Fruit fly (Drosophila melanogaster): ENCODE measurements around the gene CG3402.

The CG3402 gene

DNA sequence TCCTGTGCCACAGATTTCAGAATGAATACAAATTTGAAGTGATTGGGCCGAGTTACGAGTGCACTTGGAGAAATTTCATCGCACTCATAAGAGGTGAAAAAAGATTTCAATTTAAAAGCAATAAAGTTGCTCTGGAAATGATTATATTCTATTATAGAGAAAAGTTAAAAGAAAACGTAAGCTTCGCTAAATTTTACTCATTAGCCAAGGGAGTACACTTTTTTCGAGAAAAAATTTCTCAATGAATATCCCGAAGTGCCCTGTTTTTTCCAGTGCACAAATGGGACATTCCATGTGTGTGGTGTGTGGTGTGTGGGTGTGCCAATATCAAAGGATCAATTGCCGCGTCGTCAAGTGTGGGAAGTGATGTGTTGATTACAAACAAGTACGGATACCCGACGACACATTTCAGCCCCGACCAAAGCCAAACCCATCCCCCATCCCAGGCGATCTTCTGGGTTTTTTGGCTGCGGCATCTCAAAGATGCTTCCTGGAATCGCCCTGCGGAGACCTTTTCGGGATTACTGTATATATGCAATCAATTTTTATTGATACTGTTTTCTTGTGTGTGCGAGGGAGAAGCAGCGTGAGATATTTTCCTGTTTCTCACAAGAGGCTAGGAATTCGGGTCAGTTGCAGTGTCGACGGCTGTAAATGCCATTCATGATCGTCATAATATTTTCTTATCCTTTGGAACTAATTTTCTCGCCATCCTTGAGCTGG is 38.9 kb downstream of the CG3402 start (continued):
- no peak for TF ChIP-seq schlank (tag; optimal IDR thresholded peaks at IDR 0.05)
- TF ChIP-seq gsb (GFP tag; IDR thresholded peaks at IDR 0.05) = no peak
- no peak for TF ChIP-seq run (tag; optimal IDR thresholded peaks at IDR 0.05)
- TF ChIP-seq CG5245 (GFP tag; optimal IDR thresholded peaks at IDR 0.05) = peak; percentile 38
- TF ChIP-seq CG31388 (GFP tag; optimal IDR thresholded peaks at IDR 0.05) = no peak
- no peak for TF ChIP-seq slou (GFP tag; optimal IDR thresholded peaks at IDR 0.05)
- 0 out of 2 replicates have a peak, but pooled peaks have one; percentile 27 for TF ChIP-seq CG1024 (GFP tag; IDR thresholded peaks at IDR 0.05)
- no peak for TF ChIP-seq salm (tag; optimal IDR thresholded peaks at IDR 0.05)
- TF ChIP-seq YL-1 (GFP tag; optimal IDR thresholded peaks at IDR 0.05) = no peak
- TF ChIP-seq fu2 (GFP tag; optimal IDR thresholded peaks at IDR 0.05) = no peak
- TF ChIP-seq Stat92E (GFP tag; optimal IDR thresholded peaks at IDR 0.05) = peak in 1 of 3 experiments; percentile 88
- TF ChIP-seq CG15514 (GFP tag; optimal IDR thresholded peaks at IDR 0.05) = no peak
- TF ChIP-seq tup (GFP tag; optimal IDR thresholded peaks at IDR 0.05) = peak; percentile 10
- 0 out of 2 replicates have a peak, but pooled peaks have one; percentile 7 for TF ChIP-seq crol (GFP tag; IDR thresholded peaks at IDR 0.05)
- TF ChIP-seq CG1602 (GFP tag; optimal IDR thresholded peaks at IDR 0.05) = peak; percentile 63
- TF ChIP-seq CG18476 (GFP tag; optimal IDR thresholded peaks at IDR 0.05) = no peak
- peak; percentile 31 for TF ChIP-seq Max (GFP tag; optimal IDR thresholded peaks at IDR 0.05)
- TF ChIP-seq CG31441 (GFP tag; IDR thresholded peaks at IDR 0.05) = peak; percentile 72
- peak; percentile 43; the same call in 1 of the 2 replicates for TF ChIP-seq CG4360 (GFP tag; IDR thresholded peaks at IDR 0.05)
- no peak for TF ChIP-seq BEAF-32 (GFP tag; optimal IDR thresholded peaks at IDR 0.05)
- TF ChIP-seq Elba2 (GFP tag; optimal IDR thresholded peaks at IDR 0.05) = peak; percentile 68
- peak; percentile 10 for TF ChIP-seq tap (tag; optimal IDR thresholded peaks at IDR 0.05)
- TF ChIP-seq CG10959 (GFP tag; IDR thresholded peaks at IDR 0.05) = peak; percentile 71
- no peak for TF ChIP-seq CG16813 (GFP tag; IDR thresholded peaks at IDR 0.05; ENCODE audit: partially characterized antibody)
- no peak for TF ChIP-seq CG13123 (GFP tag; optimal IDR thresholded peaks at IDR 0.05)
- TF ChIP-seq Bteb2 (GFP tag; optimal IDR thresholded peaks at IDR 0.05) = no peak
- no peak for TF ChIP-seq ERR (GFP tag; optimal IDR thresholded peaks at IDR 0.05)
- TF ChIP-seq CG8944 (GFP tag; optimal IDR thresholded peaks at IDR 0.05) = peak; percentile 46
- TF ChIP-seq Hey (tag; optimal IDR thresholded peaks at IDR 0.05) = no peak
- TF ChIP-seq CG2129 (GFP tag; IDR thresholded peaks at IDR 0.05; ENCODE audit: partially characterized antibody) = no peak
- no peak for TF ChIP-seq Lim3 (GFP tag; IDR thresholded peaks at IDR 0.05)
- 0 out of 2 replicates have a peak, but pooled peaks have one; percentile 6 for TF ChIP-seq stc (GFP tag; IDR thresholded peaks at IDR 0.05)
- no peak; the same call in 2 of the 3 replicates for TF ChIP-seq CG7357 (GFP tag; IDR thresholded peaks at IDR 0.05)
- TF ChIP-seq CG11560 (tag; IDR thresholded peaks at IDR 0.05) = no peak
- no peak for TF ChIP-seq al (GFP tag; IDR thresholded peaks at IDR 0.05)
- no peak for TF ChIP-seq pfk (GFP tag; optimal IDR thresholded peaks at IDR 0.05)
- no peak for TF ChIP-seq fru (optimal IDR thresholded peaks at IDR 0.05)
- peak; percentile 9 for TF ChIP-seq kni (GFP tag; optimal IDR thresholded peaks at IDR 0.05)
- TF ChIP-seq CG8765 (GFP tag; IDR thresholded peaks at IDR 0.05) = peak; percentile 79
- TF ChIP-seq nau (GFP tag; optimal IDR thresholded peaks at IDR 0.05) = no peak
- TF ChIP-seq hb (GFP tag; IDR thresholded peaks at IDR 0.05; ENCODE audit: partially characterized antibody) = no peak
- TF ChIP-seq Gsc (GFP tag; IDR thresholded peaks at IDR 0.05) = 0 out of 2 replicates have a peak, but pooled peaks have one; percentile 23
- TF ChIP-seq Dll (GFP tag; IDR thresholded peaks at IDR 0.05; ENCODE audit: partially characterized antibody) = no peak
- TF ChIP-seq cad (GFP tag; optimal IDR thresholded peaks at IDR 0.05) = no peak
- TF ChIP-seq sqz (GFP tag; optimal IDR thresholded peaks at IDR 0.05) = peak; percentile 22
- TF ChIP-seq CG17912 (GFP tag; optimal IDR thresholded peaks at IDR 0.05) = no peak
- TF ChIP-seq da (GFP tag; optimal IDR thresholded peaks at IDR 0.05) = no peak
- no peak for TF ChIP-seq Optix (GFP tag; IDR thresholded peaks at IDR 0.05)
- no peak for TF ChIP-seq Fer1 (GFP tag; optimal IDR thresholded peaks at IDR 0.05)
- no peak for TF ChIP-seq CG8478 (optimal IDR thresholded peaks at IDR 0.05)

Measured in whole organism, embryonic.